Worm (Caenorhabditis elegans) whole organism, young adult: Measurements from ENCODE around the gene Y39A1A.16.

Experiments
- C17E4.6 ChIP-seq: fragments of 200-800 bp; sonication (Bioruptor generic); IDR thresholded peaks from 2 replicates; pipeline ENCODE4 v1.3.6; 2022; ENCODE audit warnings: missing genetic modification reagents, missing genetic modification characterization, missing compliant biosample characterization
- ccch-3 ChIP-seq: fragments of 200-800 bp; sonication (Bioruptor generic); optimal IDR thresholded peaks from 2 replicates; lab custom pipeline; 2018; ENCODE audit warnings: mild to moderate bottlenecking, missing genetic modification characterization, missing compliant biosample characterization
- ceh-100 ChIP-seq: fragments of 200-800 bp; sonication (Bioruptor generic); IDR thresholded peaks from 2 replicates; pipeline ENCODE4 v1.3.6; 2022; ENCODE audit warnings: missing genetic modification reagents, missing genetic modification characterization, missing compliant biosample characterization
- let-526 ChIP-seq: fragments of 200-800 bp; sonication (Bioruptor generic); IDR thresholded peaks from 2 replicates; pipeline ENCODE4 v1.3.6; 2022; ENCODE audit warnings: missing genetic modification reagents, missing genetic modification characterization, missing compliant biosample characterization
- madf-3 ChIP-seq: fragments of 200-800 bp; sonication (Bioruptor generic); IDR thresholded peaks from 2 replicates; pipeline ENCODE4 v1.3.6; 2022; ENCODE audit warnings: missing genetic modification reagents, missing genetic modification characterization, missing compliant biosample characterization
- nfya-1 ChIP-seq: sonication (generic microtip); optimal IDR thresholded peaks from 2 replicates; lab custom pipeline; 2017; ENCODE audit warnings: antibody characterized with exemption, missing compliant biosample characterization, missing genetic modification characterization, borderline replicate concordance; ENCODE audit not compliant: insufficient read depth
- pha-4 ChIP-seq: fragments of 150-350 bp; sonication (generic microtip); optimal IDR thresholded peaks from 2 replicates; lab custom pipeline; 2014; ENCODE audit warnings: missing biosample characterization, missing genetic modification reagents, missing genetic modification characterization
- sea-2 ChIP-seq: fragments of 200-800 bp; sonication (Bioruptor generic); IDR thresholded peaks from 2 replicates; pipeline ENCODE4 v1.3.6; 2022; ENCODE audit warnings: missing genetic modification characterization, missing compliant biosample characterization
- snpc-4 ChIP-seq, 5 experiments: fragments of 150-350 bp in 1 of 5; sonication (generic microtip) in 4 of 5; optimal IDR thresholded peaks; 2 replicates each; lab custom pipeline; 2014 to 2018; ENCODE audit warnings: missing genetic modification characterization in 5 of 5, missing biosample characterization in 3 of 5, antibody characterized with exemption in 2 of 5, mild to moderate bottlenecking in 2 of 5, missing compliant biosample characterization in 2 of 5, missing genotype in 2 of 5, moderate library complexity in 2 of 5, missing genetic modification reagents in 1 of 5
- unc-62 ChIP-seq: fragments of 150-350 bp; optimal IDR thresholded peaks from 2 replicates; lab custom pipeline; 2014; ENCODE audit warnings: missing biosample characterization, missing genetic modification reagents, missing genetic modification characterization
- ztf-6 ChIP-seq: fragments of 200-800 bp; sonication (Bioruptor generic); IDR thresholded peaks from 2 replicates; pipeline ENCODE4 v1.3.6; 2022; ENCODE audit warnings: missing genetic modification reagents, missing genetic modification characterization, missing compliant biosample characterization

ce11 chrIII:10652833-10653232 lies 26.2 kb upstream of the Y39A1A.16 start:
- TF ChIP-seq pha-4 (tag; lab: Kevin White, UChicago) (no peak), let-526 (GFP tag; lab: Robert Waterston, UW) (no peak), madf-3 (GFP tag; lab: Robert Waterston, UW) (no peak), ztf-6 (GFP tag; lab: Robert Waterston, UW) (no peak), ceh-100 (GFP tag; lab: Robert Waterston, UW) (no peak), snpc-4 (GFP tag; optimal IDR thresholded peaks at IDR 0.05; lab: Kevin White, UChicago) (no peak), snpc-4 (tag; optimal IDR thresholded peaks at IDR 0.05; lab: Kevin White, UChicago) (no peak), C17E4.6 (GFP tag; lab: Robert Waterston, UW) (no peak), unc-62 (no peak), ccch-3 (GFP tag; lab: Kevin White, UChicago) (no peak), nfya-1 (tag; lab: Kevin White, UChicago) (no peak), sea-2 (no peak)
